Fruit fly (Drosophila melanogaster) whole organism, prepupa: ENCODE measurements around the gene hoip.
A peak's percentile ranks its signal among the peaks of the same experiment; 100 is the strongest.

Experiments used
- CG6276 ChIP-seq: fragments of 200-800 bp; sonication (Bioruptor generic); optimal IDR thresholded peaks from 2 replicates; lab custom pipeline; 2017; ENCODE audit warnings: missing biosample characterization, mild to moderate bottlenecking, missing genetic modification characterization
- acj6 ChIP-seq: fragments of 200-800 bp; sonication (Bioruptor generic); optimal IDR thresholded peaks from 3 replicates; lab custom pipeline; 2016; ENCODE audit warnings: missing biosample characterization, missing genetic modification characterization
- fd85E ChIP-seq: fragments of 200-800 bp; sonication (Bioruptor generic); optimal IDR thresholded peaks from 3 replicates; lab custom pipeline; 2016; ENCODE audit warnings: missing biosample characterization, missing genetic modification characterization
- fkh ChIP-seq: fragments of 200-800 bp; sonication (Bioruptor generic); optimal IDR thresholded peaks from 3 replicates; lab custom pipeline; 2017; ENCODE audit warnings: missing biosample characterization, mild to moderate bottlenecking, missing genetic modification characterization, moderate library complexity
- svp ChIP-seq: fragments of 200-800 bp; sonication (Bioruptor generic); peaks from one replicate; lab custom pipeline; 2016; ENCODE audit warnings: missing biosample characterization, missing genetic modification characterization

dm6 chr2L:9672246-9672645, 27.3 kb upstream of the hoip start:
- TF ChIP-seq CG6276 (GFP tag; lab: Kevin White, UChicago), result no peak
- TF ChIP-seq acj6 (GFP tag; lab: Kevin White, UChicago), result no peak
- peak; percentile 15 for TF ChIP-seq svp
- TF ChIP-seq fkh (GFP tag; lab: Kevin White, UChicago), result peak; percentile 50
- no peak for TF ChIP-seq fd85E (GFP tag; lab: Kevin White, UChicago)
